Fruit fly (Drosophila melanogaster) whole organism, prepupa: Measurements from ENCODE around the gene CG15306.

Experiments
- CG10669 ChIP-seq: fragments of 200-800 bp; sonication (Bioruptor generic); optimal IDR thresholded peaks from 3 replicates; lab custom pipeline; 2018; ENCODE audit warnings: missing biosample characterization, mild to moderate bottlenecking, missing genetic modification characterization, moderate library complexity
- CG11294 ChIP-seq: fragments of 200-800 bp; sonication (Bioruptor generic); IDR thresholded peaks from 2 replicates; pipeline ENCODE4 v1.3.6; 2022; ENCODE audit warnings: missing biosample characterization, missing genetic modification characterization
- CG11902 ChIP-seq: fragments of 200-800 bp; sonication (Bioruptor generic); optimal IDR thresholded peaks from 3 replicates; lab custom pipeline; 2016; ENCODE audit warnings: missing biosample characterization, missing genetic modification characterization
- CG3032 ChIP-seq: fragments of 200-800 bp; optimal IDR thresholded peaks from 2 replicates; lab custom pipeline; 2019; ENCODE audit warnings: missing biosample characterization, mild to moderate bottlenecking, missing genetic modification characterization, moderate library complexity
- CG34406 ChIP-seq: fragments of 200-800 bp; sonication (Bioruptor generic); optimal IDR thresholded peaks from 3 replicates; lab custom pipeline; 2016; ENCODE audit warnings: missing biosample characterization, missing genetic modification characterization
- CG6163 ChIP-seq: fragments of 200-800 bp; sonication (Bioruptor generic); IDR thresholded peaks from 3 replicates; pipeline ENCODE4 v1.3.6; 2022; ENCODE audit warnings: missing biosample characterization, missing genetic modification characterization
- CG6854 ChIP-seq: fragments of 200-800 bp; sonication (Bioruptor generic); optimal IDR thresholded peaks from 2 replicates; lab custom pipeline; 2017; ENCODE audit warnings: missing biosample characterization, mild to moderate bottlenecking, missing genetic modification characterization
- CG8632 ChIP-seq: fragments of 200-800 bp; sonication (Bioruptor generic); optimal IDR thresholded peaks from 3 replicates; lab custom pipeline; 2016; ENCODE audit warnings: missing biosample characterization, missing genetic modification characterization
- Smox ChIP-seq: fragments of 200-800 bp; sonication (Bioruptor generic); optimal IDR thresholded peaks from 3 replicates; lab custom pipeline; 2016; ENCODE audit warnings: missing biosample characterization, missing genetic modification characterization
- dac ChIP-seq: fragments of 200-800 bp; sonication (Bioruptor generic); optimal IDR thresholded peaks from 2 replicates; lab custom pipeline; 2017; ENCODE audit warnings: missing biosample characterization, mild to moderate bottlenecking, missing genetic modification characterization
- esn ChIP-seq: fragments of 200-800 bp; sonication (Bioruptor generic); optimal IDR thresholded peaks from 2 replicates; lab custom pipeline; 2016; ENCODE audit warnings: missing biosample characterization, mild to moderate bottlenecking, missing genetic modification characterization, moderate library complexity
- vri ChIP-seq: fragments of 200-800 bp; sonication (Bioruptor generic); optimal IDR thresholded peaks from 3 replicates; lab custom pipeline; 2016; ENCODE audit warnings: missing biosample characterization, mild to moderate bottlenecking, missing genetic modification characterization

DNA sequence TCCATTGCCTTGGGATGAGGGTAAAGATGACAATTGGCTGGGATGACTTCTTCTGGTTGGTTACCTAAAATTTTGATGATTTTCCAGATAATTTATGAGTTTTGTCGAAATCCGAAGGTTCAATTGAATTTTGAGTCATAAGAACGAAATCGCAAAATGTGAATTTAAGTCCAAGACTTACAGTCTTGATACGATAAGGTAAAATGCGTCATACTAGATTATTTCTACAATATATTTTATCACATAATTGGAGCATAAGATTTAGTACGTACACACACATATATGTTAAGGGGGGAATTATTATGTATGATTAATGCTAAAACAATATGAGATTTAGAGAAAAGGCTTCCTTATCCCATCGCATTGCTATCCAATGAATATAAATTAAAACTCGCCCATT lies 49.6 kb upstream of the CG15306 start, which contains the start of gene CG32681:
- TF ChIP-seq CG10669 (GFP tag; lab: Kevin White, UChicago) (no peak), esn (GFP tag; lab: Kevin White, UChicago) (no peak), CG11902 (GFP tag; lab: Kevin White, UChicago) (no peak), CG3032 (tag; lab: Kevin White, UChicago) (no peak), CG34406 (GFP tag; lab: Kevin White, UChicago) (no peak), CG6163 (GFP tag; lab: Robert Waterston, UW) (no peak), Smox (GFP tag; lab: Kevin White, UChicago) (no peak), CG11294 (GFP tag; lab: Robert Waterston, UW) (no peak), CG8632 (GFP tag; lab: Kevin White, UChicago) (no peak), vri (GFP tag; lab: Kevin White, UChicago) (no peak), dac (GFP tag; lab: Kevin White, UChicago) (no peak), CG6854 (GFP tag; lab: Kevin White, UChicago) (no peak)
